ENCODE assay signal across 1 worm cellular context in genomic region chrV:12291587-12291986, ce11.
TF ChIP-seq lines count a peak whose summit lies in the region.

srpa-68 (minus strand) TSS chrV:12291658.
srh-16 (plus strand) TSS chrV:12291861.

TF ChIP-seq in whole organism, L1 larva, 84 proteins besides CTCF, POLR2A, EP300 and RAD21 (continued from another document):
- TF ChIP-seq lir-3 (tag; optimal IDR thresholded peaks at IDR 0.05; lab: Kevin White, UChicago; ENCODE audit: poor library complexity), result peak; percentile 68
- no peak for TF ChIP-seq pag-3 (tag; optimal IDR thresholded peaks at IDR 0.05; lab: Kevin White, UChicago; ENCODE audit: borderline replicate concordance, insufficient read depth)
- no peak for TF ChIP-seq egl-27 (tag; optimal IDR thresholded peaks at IDR 0.05; lab: Kevin White, UChicago)
- no peak for TF ChIP-seq nhr-76 (tag; optimal IDR thresholded peaks at IDR 0.05; lab: Kevin White, UChicago)
- no peak; the same call in 1 of the 2 replicates for TF ChIP-seq unc-98 (GFP tag; IDR thresholded peaks at IDR 0.05; lab: Robert Waterston, UW)
- TF ChIP-seq mep-1 (tag; optimal IDR thresholded peaks at IDR 0.05; lab: Kevin White, UChicago), result peak; percentile 96
- TF ChIP-seq nhr-19 (GFP tag; conservative IDR thresholded peaks at IDR 0.05; lab: Robert Waterston, UW), result peak; percentile 94
- peak; percentile 59 for TF ChIP-seq ztf-4 (tag; optimal IDR thresholded peaks at IDR 0.05; lab: Kevin White, UChicago)
- TF ChIP-seq fkh-8 (tag; optimal IDR thresholded peaks at IDR 0.05; lab: Kevin White, UChicago), result peak; percentile 76
- peak; percentile 95 for TF ChIP-seq lin-39 (tag; optimal IDR thresholded peaks at IDR 0.05; lab: Kevin White, UChicago)
- peak; percentile 67 for TF ChIP-seq ama-1 (optimal IDR thresholded peaks at IDR 0.05; lab: Kevin White, UChicago)
- TF ChIP-seq nhr-20 (tag; optimal IDR thresholded peaks at IDR 0.05; lab: Kevin White, UChicago), result peak; percentile 91
- peak; percentile 70 for TF ChIP-seq lin-15B (tag; optimal IDR thresholded peaks at IDR 0.05; lab: Kevin White, UChicago)
- peak; percentile 77 for TF ChIP-seq fkh-10 (GFP tag; optimal IDR thresholded peaks at IDR 0.05; lab: Kevin White, UChicago)
- TF ChIP-seq hlh-4 (tag; optimal IDR thresholded peaks at IDR 0.05; lab: Kevin White, UChicago), result peak; percentile 5
- TF ChIP-seq fkh-4 (tag; optimal IDR thresholded peaks at IDR 0.05; lab: Kevin White, UChicago; ENCODE audit: borderline replicate concordance), result peak; percentile 15
- no peak for TF ChIP-seq alr-1 (tag; optimal IDR thresholded peaks at IDR 0.05; lab: Kevin White, UChicago; ENCODE audit: borderline replicate concordance)
- TF ChIP-seq isw-1 (GFP tag; IDR thresholded peaks at IDR 0.05; lab: Robert Waterston, UW), result peak; percentile 88
- TF ChIP-seq ces-1 (GFP tag; optimal IDR thresholded peaks at IDR 0.05; lab: Kevin White, UChicago), result no peak
- no peak for TF ChIP-seq unc-62 (GFP tag; optimal IDR thresholded peaks at IDR 0.05; lab: Kevin White, UChicago)
- TF ChIP-seq jun-1 (tag; optimal IDR thresholded peaks at IDR 0.05; lab: Kevin White, UChicago), result peak; percentile 78
- TF ChIP-seq nhr-12 (tag; optimal IDR thresholded peaks at IDR 0.05; lab: Kevin White, UChicago), result no peak
- TF ChIP-seq grh-1 (GFP tag; IDR thresholded peaks at IDR 0.05; lab: Robert Waterston, UW), result peak; percentile 93
